Worm (Caenorhabditis elegans) whole organism, L4/young adult: Measurements from ENCODE around the gene mltn-9.

Experiments
- W03F9.2 ChIP-seq: fragments of 150-350 bp; optimal IDR thresholded peaks from 2 replicates; lab custom pipeline; 2014; ENCODE audit warnings: missing biosample characterization, missing genetic modification characterization
- dao-5 ChIP-seq: sonication (generic microtip); optimal IDR thresholded peaks from 2 replicates; lab custom pipeline; 2016; ENCODE audit warnings: missing genotype, missing genetic modification characterization, moderate library complexity, missing compliant biosample characterization
- him-1 ChIP-seq: sonication (generic microtip); optimal IDR thresholded peaks from 2 replicates; lab custom pipeline; 2016; ENCODE audit warnings: missing genotype, missing genetic modification reagents, missing genetic modification characterization, missing compliant biosample characterization

mltn-9 gene

DNA sequence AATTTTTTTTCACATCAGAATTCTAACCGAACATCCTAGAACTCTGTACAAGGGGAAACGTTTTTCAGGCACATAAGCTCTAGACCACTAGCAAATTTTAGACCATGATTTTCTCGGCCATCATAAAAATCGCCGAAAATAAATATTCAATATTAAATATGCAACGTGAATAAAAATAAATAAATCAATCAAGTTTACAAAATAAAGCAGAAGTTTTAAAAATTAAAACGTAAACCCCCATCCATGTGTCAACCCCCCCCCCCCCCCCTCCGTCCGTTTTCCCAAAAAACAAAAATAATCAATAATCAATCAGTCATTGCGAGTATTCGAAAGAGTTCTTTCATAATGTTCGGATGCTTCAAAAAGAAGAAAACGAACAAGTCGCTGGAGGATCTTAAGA lies 22.6 kb upstream of the mltn-9 start, which contains the start of gene catp-4:
catp-4 (plus strand) TSS at position 301 of the 400 bp plus-strand sequence.
- TF ChIP-seq W03F9.2: no peak
- no peak for TF ChIP-seq dao-5 (tag; lab: Kevin White, UChicago)
- TF ChIP-seq him-1: no peak

DNA sequence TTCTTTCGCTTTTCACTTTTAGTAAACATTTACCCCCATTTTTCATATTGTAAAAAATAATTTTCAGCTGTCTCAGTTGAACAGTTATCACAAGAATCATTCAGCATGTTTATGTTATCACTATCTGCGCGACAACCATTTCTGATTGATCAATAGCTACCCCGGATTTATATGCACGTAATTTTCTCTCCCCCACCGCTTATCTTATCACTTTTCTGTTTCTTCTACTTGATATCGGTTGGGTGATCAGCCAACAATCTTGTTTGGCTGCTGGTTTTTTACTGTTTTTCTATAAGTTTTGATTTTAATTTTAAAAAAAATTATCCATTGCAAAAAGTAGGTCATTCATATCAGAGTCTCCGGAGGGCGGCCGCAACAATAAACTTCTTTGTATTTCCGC lies 18.0 kb upstream of the mltn-9 start:
- TF ChIP-seq W03F9.2 (no peak), dao-5 (tag; lab: Kevin White, UChicago) (no peak), him-1 (no peak)

DNA sequence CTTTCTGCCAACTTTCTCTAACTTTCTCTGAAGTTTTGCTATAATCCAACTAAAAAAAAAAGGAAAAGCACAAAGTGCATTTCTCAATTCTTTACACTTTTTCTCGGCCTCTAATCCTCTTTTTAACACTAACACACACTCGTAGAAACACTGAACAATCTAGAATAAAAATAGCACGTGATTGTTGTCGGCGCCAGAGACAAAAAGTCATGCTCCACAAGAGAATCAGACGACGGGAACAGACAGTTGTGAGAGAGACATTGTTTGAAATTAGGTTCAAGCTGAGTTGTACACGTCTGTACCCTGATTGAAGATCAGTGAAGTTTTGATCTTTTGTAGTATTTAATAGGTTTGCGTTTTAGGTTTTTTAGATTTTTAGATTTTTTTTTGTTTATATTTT lies 17.5 kb upstream of the mltn-9 start:
- TF ChIP-seq dao-5 (tag; lab: Kevin White, UChicago) (no peak), W03F9.2 (no peak), him-1 (no peak)

DNA sequence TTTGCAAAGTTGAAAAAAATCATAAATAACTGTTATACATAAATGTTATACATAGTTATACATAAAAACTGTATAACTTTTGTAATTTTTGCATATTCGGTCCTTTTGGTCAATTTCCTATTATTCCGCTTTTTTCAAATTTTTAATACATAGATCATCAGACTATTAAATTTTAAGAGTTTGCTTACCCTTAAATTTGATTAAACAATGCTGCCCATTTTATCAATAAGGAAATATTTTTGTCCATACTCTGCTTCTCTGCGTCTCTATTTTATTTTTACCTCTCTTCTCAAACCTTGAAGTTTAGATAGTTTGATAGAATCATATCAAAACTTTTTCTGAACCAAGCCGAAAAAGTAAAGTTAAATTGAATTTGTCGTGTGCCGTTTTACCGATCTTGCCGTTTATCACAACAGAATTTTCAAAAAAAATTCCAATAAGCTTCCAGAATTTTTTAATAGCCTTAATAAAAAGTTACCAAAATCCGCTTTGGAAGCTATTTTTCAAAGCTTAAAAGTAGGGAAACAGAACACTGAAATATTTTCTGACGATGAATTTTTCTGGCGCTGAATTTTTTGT lies 16.5 kb upstream of the mltn-9 start:
- no peak for TF ChIP-seq him-1
- TF ChIP-seq dao-5 (tag; lab: Kevin White, UChicago): no peak
- TF ChIP-seq W03F9.2: no peak

DNA sequence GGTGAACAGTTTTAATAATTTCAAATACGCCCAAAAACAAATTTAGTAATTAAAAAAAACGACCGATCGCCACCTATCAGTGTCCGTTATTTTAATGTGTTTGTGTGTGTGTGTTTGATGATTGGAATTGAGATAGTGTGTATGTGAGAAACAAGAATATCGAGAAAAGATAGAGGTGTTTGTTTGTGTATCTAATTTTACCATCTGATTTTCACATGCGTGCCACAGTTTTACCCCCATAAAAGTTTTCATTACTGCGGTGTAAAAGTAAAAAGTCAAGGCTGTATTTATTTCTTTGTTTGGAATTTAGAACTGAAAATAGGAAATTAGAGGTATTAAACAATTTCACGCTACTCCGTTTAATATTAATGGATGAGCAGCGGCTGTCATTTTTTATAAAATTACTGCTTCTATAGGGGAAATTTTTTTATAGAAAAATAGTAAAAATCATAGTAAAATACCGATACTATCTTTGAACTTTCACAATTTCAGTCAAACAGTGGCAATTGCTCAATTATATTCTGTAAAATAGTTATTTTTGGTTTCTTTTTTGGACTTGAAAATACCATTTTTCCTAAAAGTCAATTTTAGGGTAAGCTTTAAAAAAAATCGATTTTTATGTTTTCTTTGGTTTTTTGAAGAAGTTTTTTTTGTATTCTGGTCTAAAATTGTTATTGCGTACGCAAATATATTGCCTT lies 15.8 kb upstream of the mltn-9 start:
- TF ChIP-seq dao-5 (tag; lab: Kevin White, UChicago): no peak
- TF ChIP-seq him-1: no peak
- TF ChIP-seq W03F9.2: no peak

DNA sequence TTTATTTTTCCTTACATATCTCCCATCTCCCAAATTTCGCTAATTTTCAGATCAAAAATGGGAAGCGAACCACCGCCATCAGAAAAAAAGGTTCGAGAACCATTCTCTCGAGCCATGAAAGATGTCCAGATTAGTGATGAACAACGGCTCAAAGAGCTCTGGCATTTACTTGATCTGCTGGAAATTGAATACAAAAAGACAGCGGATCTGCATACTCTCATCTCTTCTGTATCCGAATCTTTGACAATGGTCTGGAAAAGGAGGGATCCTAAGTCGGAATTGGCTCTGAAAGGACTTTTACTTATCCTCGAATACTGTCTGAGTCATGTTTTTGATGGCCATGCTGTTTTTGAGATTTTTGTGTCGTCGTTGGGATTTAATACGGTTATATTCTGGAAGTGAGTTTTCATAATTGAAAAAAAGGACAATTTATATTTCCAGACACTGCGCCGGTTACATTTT lies 15.0 kb upstream of the mltn-9 start, which contains the start of gene tps-2:
tps-2 (plus strand) TSS at position 51 of the 462 bp plus-strand sequence.
- TF ChIP-seq dao-5 (tag; lab: Kevin White, UChicago) (no peak), him-1 (no peak), W03F9.2 (no peak)

DNA sequence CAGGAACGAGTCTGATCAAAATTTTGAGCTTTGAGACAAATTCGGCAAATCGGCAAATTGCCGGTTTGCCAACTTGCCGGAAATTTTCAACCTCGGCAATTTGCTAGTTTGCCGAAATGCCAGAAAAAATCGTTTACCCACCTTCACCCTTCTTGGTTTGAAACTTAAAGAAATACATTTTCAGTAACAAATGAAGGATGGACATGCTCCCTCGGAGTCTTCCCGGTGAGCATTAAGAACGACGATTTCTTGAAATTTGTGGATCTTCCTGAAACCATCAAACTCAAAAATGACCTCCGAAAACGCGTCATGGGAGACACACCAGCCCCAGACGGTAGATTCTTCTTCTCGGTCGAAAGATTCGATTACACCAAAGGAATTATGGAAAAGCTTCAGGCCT lies 13.1 kb upstream of the mltn-9 start:
- no peak for TF ChIP-seq dao-5 (tag; lab: Kevin White, UChicago)
- no peak for TF ChIP-seq W03F9.2
- no peak for TF ChIP-seq him-1

DNA sequence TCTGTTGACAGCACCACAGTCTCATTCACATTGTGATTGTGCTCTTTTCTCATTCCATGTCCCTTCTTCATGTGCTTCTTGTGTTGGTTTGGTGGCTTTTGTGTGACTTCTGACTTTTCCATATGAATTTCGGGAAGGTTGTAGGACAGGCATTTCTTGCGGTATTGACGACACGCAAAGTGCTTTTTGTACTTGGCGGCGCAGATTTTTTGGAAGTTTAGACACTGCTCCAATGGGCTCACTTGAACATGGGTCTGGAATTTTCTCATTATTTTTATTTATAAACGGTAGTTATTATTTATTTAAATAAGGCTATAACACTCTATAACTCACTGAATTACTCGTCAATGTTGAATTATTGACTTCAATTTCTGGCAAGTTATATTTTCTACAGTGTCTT lies 11.6 kb upstream of the mltn-9 start:
- no peak for TF ChIP-seq dao-5 (tag; lab: Kevin White, UChicago)
- TF ChIP-seq him-1: no peak
- no peak for TF ChIP-seq W03F9.2

DNA sequence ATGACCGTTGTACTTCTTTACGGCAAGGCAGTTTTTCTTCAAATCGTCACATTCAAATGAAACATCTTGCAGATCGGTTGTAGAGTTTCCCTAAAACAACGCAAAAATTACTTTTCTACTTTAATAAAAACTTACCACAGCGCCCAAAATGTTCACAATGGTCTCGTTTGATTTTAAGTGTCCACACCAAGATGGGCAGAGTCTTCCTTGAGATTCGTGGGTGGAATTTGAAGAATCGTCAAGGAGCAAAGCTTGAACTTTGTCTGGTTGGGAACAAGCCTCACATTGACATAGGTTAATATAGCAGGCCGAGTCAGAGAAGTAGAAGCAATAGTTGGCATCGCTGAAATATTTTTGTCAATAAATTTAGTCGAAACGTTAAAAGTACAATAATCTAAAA lies 10.8 kb upstream of the mltn-9 start:
- TF ChIP-seq W03F9.2 (no peak), dao-5 (tag; lab: Kevin White, UChicago) (no peak), him-1 (no peak)

DNA sequence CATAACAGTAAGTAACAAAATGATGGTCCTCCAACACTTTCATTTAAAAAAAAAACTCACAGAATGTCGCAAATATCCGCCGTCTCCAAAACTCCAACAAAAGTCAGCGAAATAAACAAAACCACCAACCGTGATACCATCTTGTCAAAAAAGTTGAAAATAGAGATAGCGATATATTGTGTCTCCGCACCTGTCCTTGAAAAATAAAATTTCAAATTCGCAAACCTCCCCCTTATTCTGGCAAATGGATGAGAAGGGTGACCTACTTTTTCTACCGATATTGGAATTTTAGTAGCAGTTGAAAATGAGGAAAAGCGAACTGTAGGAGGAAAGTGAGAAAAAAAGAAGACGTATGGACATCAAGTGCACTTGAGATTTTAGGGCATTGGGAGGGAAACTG lies 10.4 kb upstream of the mltn-9 start, which contains the start of gene F19H8.2:
F19H8.2 (minus strand) TSS at position 391 of the 400 bp plus-strand sequence.
- TF ChIP-seq dao-5 (tag; lab: Kevin White, UChicago) (no peak), him-1 (no peak), W03F9.2 (no peak)

DNA sequence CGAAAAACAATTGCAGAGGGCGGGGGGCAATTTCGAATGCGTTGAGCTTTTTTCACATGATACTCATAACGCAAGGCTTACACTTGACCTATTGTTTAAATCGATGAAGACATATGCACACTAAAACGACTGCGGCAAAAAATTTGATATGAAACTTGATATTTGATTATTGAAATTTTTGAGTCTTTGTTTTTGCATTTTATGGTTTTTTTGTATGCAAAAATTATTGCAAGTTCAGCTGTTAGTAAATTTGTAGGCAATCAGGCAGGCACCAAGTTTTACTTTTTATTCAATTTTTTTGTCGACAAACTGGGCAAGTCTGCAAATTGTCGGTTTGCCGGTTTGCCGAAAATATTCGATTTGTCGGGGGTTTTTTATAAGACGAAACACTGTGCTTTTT lies 9.7 kb upstream of the mltn-9 start, which contains the start of gene arl-3:
arl-3 (plus strand) TSS at position 301 of the 400 bp plus-strand sequence.
- no peak for TF ChIP-seq W03F9.2
- no peak for TF ChIP-seq dao-5 (tag; lab: Kevin White, UChicago)
- TF ChIP-seq him-1: no peak

DNA sequence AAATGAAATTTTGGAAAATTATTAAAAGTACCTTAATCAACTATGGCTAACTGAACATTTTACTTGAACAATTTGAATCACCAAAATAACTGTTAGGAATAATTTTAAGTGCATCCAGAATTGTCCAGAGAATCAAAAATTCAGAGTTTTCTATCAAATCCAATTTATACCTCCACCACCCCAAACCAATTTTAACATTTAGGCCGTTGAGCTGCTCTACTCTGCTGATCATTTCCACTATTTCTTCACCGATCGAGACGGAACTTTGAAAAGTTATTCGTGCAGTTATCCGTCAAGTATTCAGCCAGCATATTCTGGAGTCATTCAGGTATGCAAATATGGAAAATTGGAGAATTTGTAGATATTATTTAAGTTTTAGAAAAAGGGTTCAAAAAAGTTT lies 7.3 kb upstream of the mltn-9 start:
- TF ChIP-seq him-1 (no peak), dao-5 (tag; lab: Kevin White, UChicago) (no peak), W03F9.2 (no peak)

DNA sequence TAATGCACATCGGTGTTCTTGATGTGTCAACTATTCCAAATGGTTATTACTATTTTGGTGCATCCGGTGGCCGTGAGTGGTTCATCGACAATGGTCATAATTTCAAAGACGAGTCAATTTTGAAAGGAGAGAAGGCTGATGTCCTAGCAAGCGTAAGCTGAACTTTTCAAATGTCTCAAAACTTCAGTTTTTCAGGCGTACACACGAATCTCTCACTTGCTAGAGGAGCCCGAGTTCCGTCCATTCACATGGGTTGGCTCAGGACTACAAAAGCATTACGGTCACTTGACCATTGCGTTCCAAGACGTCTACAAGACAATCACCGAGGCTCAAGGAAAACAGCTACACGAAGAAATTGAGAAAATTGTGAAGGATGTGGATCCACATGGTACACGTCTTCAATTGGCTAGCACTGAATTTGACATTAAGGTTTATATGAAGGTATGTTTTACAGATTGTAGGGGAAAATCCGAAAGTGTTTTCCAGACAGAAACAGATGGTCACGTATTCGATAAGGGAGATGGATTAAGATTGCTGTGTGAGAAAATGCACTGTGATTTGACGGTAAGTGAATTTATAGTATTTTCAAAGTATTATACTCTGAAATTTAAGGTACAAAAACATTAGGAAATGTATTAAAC lies 6.4 kb upstream of the mltn-9 start:
- TF ChIP-seq him-1 (no peak), dao-5 (tag; lab: Kevin White, UChicago) (no peak), W03F9.2 (no peak)

DNA sequence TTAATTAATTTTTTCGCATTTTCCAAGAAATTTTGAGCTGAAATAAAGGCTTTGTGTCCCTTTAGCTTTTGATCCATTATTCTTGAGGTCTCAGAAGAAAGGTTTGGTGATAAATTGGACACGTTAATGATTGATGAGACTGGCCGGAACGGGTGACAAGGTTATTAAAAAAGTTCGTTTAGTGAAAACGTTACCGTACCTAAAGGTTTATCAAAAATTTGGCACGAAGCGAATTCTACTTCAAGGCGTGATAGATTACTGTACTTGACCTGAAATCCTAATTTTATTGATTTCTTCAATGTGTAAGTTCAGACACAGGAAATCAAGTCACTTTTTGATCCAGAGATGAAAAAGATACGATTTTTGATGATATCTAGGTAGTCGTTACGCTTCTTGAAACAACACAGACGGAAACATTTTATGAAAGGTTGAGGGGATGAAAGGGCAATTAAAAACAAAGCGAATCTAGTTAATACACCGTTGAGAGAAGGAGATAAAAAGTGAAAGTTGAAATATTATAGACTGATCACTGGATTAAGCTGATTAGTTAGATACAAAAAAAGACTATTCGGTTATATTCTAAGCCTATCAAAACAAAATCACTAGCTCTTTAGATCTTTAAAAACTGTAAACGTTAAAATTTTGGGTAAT lies 5.2 kb upstream of the mltn-9 start:
- TF ChIP-seq W03F9.2 (no peak), him-1 (no peak), dao-5 (tag; lab: Kevin White, UChicago) (no peak)
